Fruit fly (Drosophila melanogaster): ENCODE data around the gene CG32579.

The CG32579 gene

dm6 chrX:16279340-16279941 lies 43.6 kb upstream of the CG32579 start:
- TF ChIP-seq Jra (GFP tag; optimal IDR thresholded peaks at IDR 0.05) (peak; percentile 66), Hnf4 (GFP tag; optimal IDR thresholded peaks at IDR 0.05) (peak; percentile 88), dmrt93B (GFP tag; optimal IDR thresholded peaks at IDR 0.05) (peak; percentile 92), Dfd (GFP tag; optimal IDR thresholded peaks at IDR 0.05) (no peak), tai (GFP tag; optimal IDR thresholded peaks at IDR 0.05) (peak; percentile 85), sage (GFP tag; optimal IDR thresholded peaks at IDR 0.05) (peak; percentile 61), Myc (optimal IDR thresholded peaks at IDR 0.05) (no peak), HLH106 (tag; optimal IDR thresholded peaks at IDR 0.05) (peak; percentile 93), psq (GFP tag; optimal IDR thresholded peaks at IDR 0.05) (peak; percentile 67), CrebA (GFP tag; optimal IDR thresholded peaks at IDR 0.05; ENCODE audit: borderline replicate concordance) (no peak), h (GFP tag; optimal IDR thresholded peaks at IDR 0.05) (peak; percentile 92), CG32264 (GFP tag; optimal IDR thresholded peaks at IDR 0.05) (peak; percentile 73), OdsH (GFP tag; optimal IDR thresholded peaks at IDR 0.05) (peak; percentile 82), dsf (GFP tag; optimal IDR thresholded peaks at IDR 0.05; ENCODE audit: borderline replicate concordance) (no peak), rgr (GFP tag; optimal IDR thresholded peaks at IDR 0.05) (peak; percentile 89), N (GFP tag; optimal IDR thresholded peaks at IDR 0.05) (no peak), Dif (GFP tag; optimal IDR thresholded peaks at IDR 0.05; ENCODE audit: partially characterized antibody) (no peak), Rel (GFP tag; optimal IDR thresholded peaks at IDR 0.05) (no peak), Rel (tag; optimal IDR thresholded peaks at IDR 0.05) (peak; percentile 89), sv (GFP tag; optimal IDR thresholded peaks at IDR 0.05) (peak; percentile 68), lola (GFP tag; optimal IDR thresholded peaks at IDR 0.05) (no peak), brk (GFP tag; optimal IDR thresholded peaks at IDR 0.05) (no peak), br (GFP tag; optimal IDR thresholded peaks at IDR 0.05) (peak; percentile 86), foxo (GFP tag; optimal IDR thresholded peaks at IDR 0.05) (peak in 1 of 2 experiments; percentile 97), dl (GFP tag; optimal IDR thresholded peaks at IDR 0.05; ENCODE audit: insufficient read depth in 1 of 2, partially characterized antibody in 2 of 2) (no peak), Vsx2 (GFP tag; optimal IDR thresholded peaks at IDR 0.05; ENCODE audit: partially characterized antibody) (no peak), usp (GFP tag; optimal IDR thresholded peaks at IDR 0.05) (no peak), Hr83 (GFP tag; optimal IDR thresholded peaks at IDR 0.05; ENCODE audit: poor library complexity, severe bottlenecking) (peak; percentile 65), Hr78 (GFP tag; optimal IDR thresholded peaks at IDR 0.05) (no peak), GATAd (GFP tag; optimal IDR thresholded peaks at IDR 0.05) (no peak), jim (GFP tag; optimal IDR thresholded peaks at IDR 0.05) (peak; percentile 8), CG9705 (GFP tag; optimal IDR thresholded peaks at IDR 0.05) (peak; percentile 82), Sp1 (GFP tag; optimal IDR thresholded peaks at IDR 0.05) (peak; percentile 86), Abd-B (GFP tag; optimal IDR thresholded peaks at IDR 0.05) (no peak), woc (GFP tag; optimal IDR thresholded peaks at IDR 0.05) (peak; percentile 48), fru (GFP tag; optimal IDR thresholded peaks at IDR 0.05) (peak; percentile 94), Mio (GFP tag; optimal IDR thresholded peaks at IDR 0.05) (peak; percentile 69), ey (GFP tag; optimal IDR thresholded peaks at IDR 0.05) (peak; percentile 91), pan (optimal IDR thresholded peaks at IDR 0.05) (no peak)

- no peak for TF ChIP-seq N (GFP tag; optimal IDR thresholded peaks at IDR 0.05)
- no peak for TF ChIP-seq foxo (GFP tag; optimal IDR thresholded peaks at IDR 0.05)
- TF ChIP-seq rgr (GFP tag; optimal IDR thresholded peaks at IDR 0.05): no peak
- no peak for TF ChIP-seq Mio (GFP tag; optimal IDR thresholded peaks at IDR 0.05)
- no peak for TF ChIP-seq CG32264 (GFP tag; optimal IDR thresholded peaks at IDR 0.05)
- TF ChIP-seq OdsH (GFP tag; optimal IDR thresholded peaks at IDR 0.05): no peak
- no peak for TF ChIP-seq woc (GFP tag; optimal IDR thresholded peaks at IDR 0.05)
- TF ChIP-seq Abd-B (GFP tag; optimal IDR thresholded peaks at IDR 0.05): no peak
- TF ChIP-seq dsf (GFP tag; optimal IDR thresholded peaks at IDR 0.05; ENCODE audit: borderline replicate concordance): no peak
- no peak for TF ChIP-seq Myc (optimal IDR thresholded peaks at IDR 0.05)
- no peak for TF ChIP-seq fru (GFP tag; optimal IDR thresholded peaks at IDR 0.05)
- TF ChIP-seq GATAd (GFP tag; optimal IDR thresholded peaks at IDR 0.05): no peak
- TF ChIP-seq ey (GFP tag; optimal IDR thresholded peaks at IDR 0.05): no peak
- TF ChIP-seq tai (GFP tag; optimal IDR thresholded peaks at IDR 0.05): no peak
- TF ChIP-seq Hr83 (GFP tag; optimal IDR thresholded peaks at IDR 0.05; ENCODE audit: poor library complexity, severe bottlenecking): no peak
- no peak for TF ChIP-seq brk (GFP tag; optimal IDR thresholded peaks at IDR 0.05)
- TF ChIP-seq HLH106 (tag; optimal IDR thresholded peaks at IDR 0.05): no peak
- no peak for TF ChIP-seq Vsx2 (GFP tag; optimal IDR thresholded peaks at IDR 0.05; ENCODE audit: partially characterized antibody)
- no peak for TF ChIP-seq Jra (GFP tag; optimal IDR thresholded peaks at IDR 0.05)
- no peak for TF ChIP-seq Hnf4 (GFP tag; optimal IDR thresholded peaks at IDR 0.05)
Observed at dm6 chrX:16281305-16281704, 41.8 kb upstream of the CG32579 start.
